Worm (Caenorhabditis elegans) whole organism, young adult: ENCODE results near the gene D2096.13.

Experiments
- F10E7.11 ChIP-seq: sonication (generic microtip); optimal IDR thresholded peaks from 2 replicates; lab custom pipeline; 2017; ENCODE audit warnings: mild to moderate bottlenecking, missing genetic modification characterization, moderate library complexity, missing compliant biosample characterization
- F49E8.2 ChIP-seq: sonication (generic microtip); optimal IDR thresholded peaks from 3 replicates; lab custom pipeline; 2017; ENCODE audit warnings: missing genetic modification characterization, mild to moderate bottlenecking, missing compliant biosample characterization, antibody characterized with exemption, moderate library complexity; ENCODE audit not compliant: insufficient read depth
- Y56A3A.18 ChIP-seq: fragments of 200-800 bp; sonication (Bioruptor generic); IDR thresholded peaks from 2 replicates; pipeline ENCODE4 v1.3.6; 2022; ENCODE audit warnings: missing genetic modification reagents, missing genetic modification characterization, missing compliant biosample characterization
- bed-1 ChIP-seq: fragments of 200-800 bp; sonication (Bioruptor generic); IDR thresholded peaks from 2 replicates; pipeline ENCODE4 v1.3.6; 2022; ENCODE audit warnings: missing genetic modification reagents, missing genetic modification characterization, missing compliant biosample characterization
- bed-2 ChIP-seq: fragments of 200-800 bp; sonication (Bioruptor generic); IDR thresholded peaks from 2 replicates; pipeline ENCODE4 v1.3.6; 2022; ENCODE audit warnings: missing genetic modification reagents, missing genetic modification characterization, missing compliant biosample characterization
- hlh-26 ChIP-seq: fragments of 200-800 bp; sonication (Bioruptor generic); conservative IDR thresholded peaks from 2 replicates; pipeline ENCODE4 v1.3.6; 2022; ENCODE audit warnings: missing genetic modification reagents, missing genetic modification characterization, missing compliant biosample characterization
- let-526 ChIP-seq: fragments of 200-800 bp; sonication (Bioruptor generic); IDR thresholded peaks from 2 replicates; pipeline ENCODE4 v1.3.6; 2022; ENCODE audit warnings: missing genetic modification reagents, missing genetic modification characterization, missing compliant biosample characterization
- lsl-1 ChIP-seq: fragments of 200-800 bp; sonication (Bioruptor generic); optimal IDR thresholded peaks from 2 replicates; lab custom pipeline; 2018; ENCODE audit warnings: mild to moderate bottlenecking, missing genetic modification characterization, moderate library complexity, missing compliant biosample characterization
- mel-28 ChIP-seq: sonication (generic microtip); optimal IDR thresholded peaks from 2 replicates; lab custom pipeline; 2016; ENCODE audit warnings: borderline replicate concordance, mild to moderate bottlenecking, missing genetic modification characterization, missing compliant biosample characterization
- nfya-1 ChIP-seq: sonication (generic microtip); optimal IDR thresholded peaks from 2 replicates; lab custom pipeline; 2017; ENCODE audit warnings: antibody characterized with exemption, missing compliant biosample characterization, missing genetic modification characterization, borderline replicate concordance; ENCODE audit not compliant: insufficient read depth
- nhr-179 ChIP-seq: sonication (generic microtip); optimal IDR thresholded peaks from 2 replicates; lab custom pipeline; 2016; ENCODE audit warnings: mild to moderate bottlenecking, missing genetic modification characterization, missing compliant biosample characterization
- pha-4 ChIP-seq: fragments of 150-350 bp; sonication (generic microtip); optimal IDR thresholded peaks from 2 replicates; lab custom pipeline; 2014; ENCODE audit warnings: missing biosample characterization, missing genetic modification reagents, missing genetic modification characterization
- somi-1 ChIP-seq: fragments of 200-800 bp; sonication (Bioruptor generic); optimal IDR thresholded peaks from 2 replicates; lab custom pipeline; 2018; ENCODE audit warnings: mild to moderate bottlenecking, missing genetic modification characterization, missing compliant biosample characterization
- tbx-9 ChIP-seq: sonication (generic microtip); optimal IDR thresholded peaks from 2 replicates; lab custom pipeline; 2016; ENCODE audit warnings: borderline replicate concordance, missing genetic modification characterization, inconsistent platforms, missing compliant biosample characterization

DNA sequence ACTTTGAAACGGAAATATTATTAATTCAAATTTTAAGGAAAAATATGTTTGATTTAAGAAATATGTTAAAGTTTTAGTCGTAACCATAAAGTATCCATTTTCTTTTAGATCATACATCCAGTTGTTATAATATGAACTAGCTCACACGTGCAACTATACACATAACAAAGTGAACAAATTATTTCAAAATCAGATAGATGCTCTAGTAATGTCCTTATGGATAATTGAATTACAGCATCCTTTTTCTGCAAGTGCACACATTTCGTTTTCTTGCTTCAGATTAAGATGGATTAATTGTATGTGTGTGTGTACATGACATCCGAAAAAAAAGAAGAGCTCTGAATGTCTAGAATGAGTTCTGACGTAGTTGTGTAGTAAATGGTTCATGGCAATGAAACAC, 27.3 kb upstream of the D2096.13 start:
- TF ChIP-seq nfya-1: no peak
- no peak for TF ChIP-seq Y56A3A.18 (GFP tag; lab: Robert Waterston, UW)
- no peak for TF ChIP-seq F49E8.2
- no peak for TF ChIP-seq lsl-1 (GFP tag; lab: Kevin White, UChicago)
- TF ChIP-seq bed-2 (GFP tag; lab: Robert Waterston, UW): no peak
- no peak for TF ChIP-seq pha-4 (tag; lab: Kevin White, UChicago)
- TF ChIP-seq F10E7.11 (tag; lab: Kevin White, UChicago): no peak
- TF ChIP-seq bed-1 (GFP tag; lab: Robert Waterston, UW): no peak
- TF ChIP-seq nhr-179: no peak
- no peak for TF ChIP-seq tbx-9 (tag; lab: Kevin White, UChicago)
- no peak for TF ChIP-seq let-526 (GFP tag; lab: Robert Waterston, UW)
- TF ChIP-seq somi-1 (GFP tag; lab: Kevin White, UChicago): no peak
- no peak for TF ChIP-seq mel-28 (tag; lab: Kevin White, UChicago)
- no peak for TF ChIP-seq hlh-26 (GFP tag; lab: Robert Waterston, UW)
